Worm (Caenorhabditis elegans) whole organism, young adult: ENCODE data around the gene mnk-1.

Experiments used
- B0019.2 ChIP-seq: fragments of 200-800 bp; sonication (Bioruptor generic); conservative IDR thresholded peaks from 2 replicates; pipeline ENCODE4 v1.3.6; 2022; ENCODE audit warnings: missing genetic modification reagents, missing genetic modification characterization, missing compliant biosample characterization
- B0336.3 ChIP-seq: fragments of 200-800 bp; sonication (Bioruptor generic); IDR thresholded peaks from 2 replicates; pipeline ENCODE4 v1.3.6; 2022; ENCODE audit warnings: missing genetic modification characterization, missing compliant biosample characterization
- C06A6.2 ChIP-seq: fragments of 200-800 bp; sonication (Bioruptor generic); conservative IDR thresholded peaks from 2 replicates; pipeline ENCODE4 v1.3.6; 2022; ENCODE audit warnings: missing genetic modification characterization, missing compliant biosample characterization
- F37B4.10 ChIP-seq: fragments of 200-800 bp; sonication (Bioruptor generic); IDR thresholded peaks from 2 replicates; pipeline ENCODE4 v1.3.6; 2022; ENCODE audit warnings: missing genetic modification characterization, missing compliant biosample characterization
- F39B2.1 ChIP-seq: fragments of 200-800 bp; sonication (Bioruptor generic); IDR thresholded peaks from 2 replicates; pipeline ENCODE4 v1.3.6; 2022; ENCODE audit warnings: missing genetic modification reagents, missing genetic modification characterization, missing compliant biosample characterization
- T07F8.4 ChIP-seq: sonication (generic microtip); optimal IDR thresholded peaks from 2 replicates; lab custom pipeline; 2016; ENCODE audit warnings: mild to moderate bottlenecking, missing genetic modification characterization, moderate library complexity, missing compliant biosample characterization
- Y79H2A.3 ChIP-seq: fragments of 200-800 bp; sonication (Bioruptor generic); conservative IDR thresholded peaks from 2 replicates; pipeline ENCODE4 v1.3.6; 2022; ENCODE audit warnings: missing genetic modification reagents, missing genetic modification characterization, missing compliant biosample characterization
- ZK185.1 ChIP-seq: sonication (generic microtip); optimal IDR thresholded peaks from 2 replicates; lab custom pipeline; 2016; ENCODE audit warnings: mild to moderate bottlenecking, missing genetic modification characterization, missing compliant biosample characterization; ENCODE audit not compliant: poor library complexity, severe bottlenecking
- akir-1 ChIP-seq: fragments of 200-800 bp; sonication (Bioruptor generic); optimal IDR thresholded peaks from 2 replicates; lab custom pipeline; 2018; ENCODE audit warnings: mild to moderate bottlenecking, missing genetic modification characterization, moderate library complexity, missing compliant biosample characterization
- aptf-2 ChIP-seq: fragments of 200-800 bp; sonication (Bioruptor generic); conservative IDR thresholded peaks from 2 replicates; pipeline ENCODE4 v1.3.6; 2022; ENCODE audit warnings: missing genetic modification reagents, missing genetic modification characterization, missing compliant biosample characterization
- aptf-3 ChIP-seq: fragments of 200-800 bp; sonication (Bioruptor generic); IDR thresholded peaks from 2 replicates; pipeline ENCODE4 v1.3.6; 2022; ENCODE audit warnings: missing genetic modification characterization, missing compliant biosample characterization
- atf-7 ChIP-seq: sonication (generic microtip); optimal IDR thresholded peaks from 2 replicates; lab custom pipeline; 2017; ENCODE audit warnings: mild to moderate bottlenecking, missing genetic modification characterization, missing compliant biosample characterization
- attf-5 ChIP-seq: fragments of 200-800 bp; sonication (Bioruptor generic); optimal IDR thresholded peaks from 2 replicates; lab custom pipeline; 2018; ENCODE audit warnings: mild to moderate bottlenecking, missing genetic modification characterization, missing compliant biosample characterization
- bed-2 ChIP-seq: fragments of 200-800 bp; sonication (Bioruptor generic); IDR thresholded peaks from 2 replicates; pipeline ENCODE4 v1.3.6; 2022; ENCODE audit warnings: missing genetic modification reagents, missing genetic modification characterization, missing compliant biosample characterization
- cebp-1 ChIP-seq, 2 experiments: fragments of 200-800 bp in 1 of 2; sonication (Bioruptor generic) in 1 of 2; sonication (generic microtip) in 1 of 2; IDR thresholded peaks in 1 of 2; optimal IDR thresholded peaks in 1 of 2; 2 replicates each; pipeline versions ENCODE4 v1.3.6 to Lab custom; 2017 to 2022; ENCODE audit warnings: missing compliant biosample characterization in 2 of 2, missing genetic modification characterization in 2 of 2, mild to moderate bottlenecking in 1 of 2, missing genetic modification reagents in 1 of 2, moderate library complexity in 1 of 2
- ceh-27 ChIP-seq: fragments of 200-800 bp; sonication (Bioruptor generic); optimal IDR thresholded peaks from 2 replicates; lab custom pipeline; 2018; ENCODE audit warnings: mild to moderate bottlenecking, missing genetic modification characterization, moderate library complexity, missing compliant biosample characterization
- chd-7 ChIP-seq: sonication (generic microtip); optimal IDR thresholded peaks from 2 replicates; lab custom pipeline; 2016; ENCODE audit warnings: mild to moderate bottlenecking, missing genetic modification characterization, moderate library complexity, missing compliant biosample characterization
- dox-1 ChIP-seq: fragments of 200-800 bp; sonication (Bioruptor generic); IDR thresholded peaks from 2 replicates; pipeline ENCODE4 v1.3.6; 2022; ENCODE audit warnings: missing genetic modification reagents, missing genetic modification characterization, missing compliant biosample characterization
- dpff-1 ChIP-seq: sonication (generic microtip); optimal IDR thresholded peaks from 2 replicates; lab custom pipeline; 2017; ENCODE audit warnings: mild to moderate bottlenecking, missing genetic modification characterization, missing compliant biosample characterization
- egrh-3 ChIP-seq: fragments of 200-800 bp; sonication (Bioruptor generic); IDR thresholded peaks from 2 replicates; pipeline ENCODE4 v1.3.6; 2022; ENCODE audit warnings: missing genetic modification reagents, missing genetic modification characterization, missing compliant biosample characterization
- ekl-4 ChIP-seq: fragments of 200-800 bp; sonication (Bioruptor generic); IDR thresholded peaks from 2 replicates; pipeline ENCODE4 v1.3.6; 2022; ENCODE audit warnings: missing genetic modification reagents, missing genetic modification characterization, missing compliant biosample characterization
- ets-4 ChIP-seq: fragments of 200-800 bp; sonication (Bioruptor generic); optimal IDR thresholded peaks from 2 replicates; lab custom pipeline; 2018; ENCODE audit warnings: mild to moderate bottlenecking, missing genetic modification characterization, missing compliant biosample characterization
- him-1 ChIP-seq: sonication (generic microtip); optimal IDR thresholded peaks from 2 replicates; lab custom pipeline; 2016; ENCODE audit warnings: missing genotype, missing genetic modification reagents, missing genetic modification characterization, missing compliant biosample characterization
- hlh-12 ChIP-seq: sonication (generic microtip); optimal IDR thresholded peaks from 2 replicates; lab custom pipeline; 2016; ENCODE audit warnings: missing genetic modification characterization, missing compliant biosample characterization
- hlh-26 ChIP-seq: fragments of 200-800 bp; sonication (Bioruptor generic); conservative IDR thresholded peaks from 2 replicates; pipeline ENCODE4 v1.3.6; 2022; ENCODE audit warnings: missing genetic modification reagents, missing genetic modification characterization, missing compliant biosample characterization
- let-607 ChIP-seq, 2 experiments: fragments of 200-800 bp in 1 of 2; sonication (Bioruptor generic) in 1 of 2; sonication (generic microtip) in 1 of 2; optimal IDR thresholded peaks; 2 replicates each; lab custom pipeline; 2016 to 2018; ENCODE audit warnings: mild to moderate bottlenecking in 2 of 2, missing compliant biosample characterization in 2 of 2, missing genetic modification characterization in 2 of 2, moderate library complexity in 2 of 2, missing genotype in 1 of 2
- lin-26 ChIP-seq: fragments of 200-800 bp; sonication (Bioruptor generic); IDR thresholded peaks from 2 replicates; pipeline ENCODE4 v1.3.6; 2022; ENCODE audit warnings: missing genetic modification reagents, missing genetic modification characterization, missing compliant biosample characterization
- lin-54 ChIP-seq: fragments of 200-800 bp; sonication (Bioruptor generic); optimal IDR thresholded peaks from 2 replicates; lab custom pipeline; 2018; ENCODE audit warnings: mild to moderate bottlenecking, missing genetic modification characterization, missing compliant biosample characterization
- lsy-27 ChIP-seq: sonication (generic microtip); optimal IDR thresholded peaks from 2 replicates; lab custom pipeline; 2017; ENCODE audit warnings: missing genetic modification characterization, mild to moderate bottlenecking, missing compliant biosample characterization, antibody characterized with exemption, missing genotype, borderline replicate concordance; ENCODE audit not compliant: insufficient read depth
- madf-3 ChIP-seq: fragments of 200-800 bp; sonication (Bioruptor generic); IDR thresholded peaks from 2 replicates; pipeline ENCODE4 v1.3.6; 2022; ENCODE audit warnings: missing genetic modification reagents, missing genetic modification characterization, missing compliant biosample characterization
- madf-8 ChIP-seq: fragments of 200-800 bp; sonication (Bioruptor generic); conservative IDR thresholded peaks from 2 replicates; pipeline ENCODE4 v1.3.6; 2022; ENCODE audit warnings: missing genetic modification reagents, missing genetic modification characterization, missing compliant biosample characterization
- mcd-1 ChIP-seq: fragments of 200-800 bp; sonication (Bioruptor generic); IDR thresholded peaks from 2 replicates; pipeline ENCODE4 v1.3.6; 2022; ENCODE audit warnings: missing genetic modification reagents, missing genetic modification characterization, missing compliant biosample characterization
- mel-28 ChIP-seq: sonication (generic microtip); optimal IDR thresholded peaks from 2 replicates; lab custom pipeline; 2016; ENCODE audit warnings: borderline replicate concordance, mild to moderate bottlenecking, missing genetic modification characterization, missing compliant biosample characterization
- nfya-2 ChIP-seq: fragments of 200-800 bp; sonication (Bioruptor generic); IDR thresholded peaks from 2 replicates; pipeline ENCODE4 v1.3.6; 2022; ENCODE audit warnings: missing genetic modification reagents, missing genetic modification characterization, missing compliant biosample characterization
- nfyb-1 ChIP-seq: fragments of 200-800 bp; sonication (Bioruptor generic); IDR thresholded peaks from 2 replicates; pipeline ENCODE4 v1.3.6; 2022; ENCODE audit warnings: missing genetic modification reagents, missing genetic modification characterization, missing compliant biosample characterization
- nhr-179 ChIP-seq: sonication (generic microtip); optimal IDR thresholded peaks from 2 replicates; lab custom pipeline; 2016; ENCODE audit warnings: mild to moderate bottlenecking, missing genetic modification characterization, missing compliant biosample characterization
- pha-4 ChIP-seq: fragments of 150-350 bp; sonication (generic microtip); optimal IDR thresholded peaks from 2 replicates; lab custom pipeline; 2014; ENCODE audit warnings: missing biosample characterization, missing genetic modification reagents, missing genetic modification characterization
- snpc-1.1 ChIP-seq: sonication (generic microtip); optimal IDR thresholded peaks from 2 replicates; lab custom pipeline; 2017; ENCODE audit warnings: missing genetic modification characterization, mild to moderate bottlenecking, missing compliant biosample characterization, antibody characterized with exemption, moderate library complexity, missing genotype, missing genetic modification reagents; ENCODE audit not compliant: insufficient read depth
- snpc-4 ChIP-seq, 5 experiments: fragments of 150-350 bp in 1 of 5; sonication (generic microtip) in 4 of 5; optimal IDR thresholded peaks; 2 replicates each; lab custom pipeline; 2014 to 2018; ENCODE audit warnings: missing genetic modification characterization in 5 of 5, missing biosample characterization in 3 of 5, antibody characterized with exemption in 2 of 5, mild to moderate bottlenecking in 2 of 5, missing compliant biosample characterization in 2 of 5, missing genotype in 2 of 5, moderate library complexity in 2 of 5, missing genetic modification reagents in 1 of 5
- tbp1 ChIP-seq: fragments of 200-800 bp; sonication (Bioruptor generic); optimal IDR thresholded peaks from 2 replicates; lab custom pipeline; 2018; ENCODE audit warnings: mild to moderate bottlenecking, missing genetic modification characterization, missing compliant biosample characterization
- unc-62 ChIP-seq: fragments of 150-350 bp; optimal IDR thresholded peaks from 2 replicates; lab custom pipeline; 2014; ENCODE audit warnings: missing biosample characterization, missing genetic modification reagents, missing genetic modification characterization

mnk-1 gene

DNA sequence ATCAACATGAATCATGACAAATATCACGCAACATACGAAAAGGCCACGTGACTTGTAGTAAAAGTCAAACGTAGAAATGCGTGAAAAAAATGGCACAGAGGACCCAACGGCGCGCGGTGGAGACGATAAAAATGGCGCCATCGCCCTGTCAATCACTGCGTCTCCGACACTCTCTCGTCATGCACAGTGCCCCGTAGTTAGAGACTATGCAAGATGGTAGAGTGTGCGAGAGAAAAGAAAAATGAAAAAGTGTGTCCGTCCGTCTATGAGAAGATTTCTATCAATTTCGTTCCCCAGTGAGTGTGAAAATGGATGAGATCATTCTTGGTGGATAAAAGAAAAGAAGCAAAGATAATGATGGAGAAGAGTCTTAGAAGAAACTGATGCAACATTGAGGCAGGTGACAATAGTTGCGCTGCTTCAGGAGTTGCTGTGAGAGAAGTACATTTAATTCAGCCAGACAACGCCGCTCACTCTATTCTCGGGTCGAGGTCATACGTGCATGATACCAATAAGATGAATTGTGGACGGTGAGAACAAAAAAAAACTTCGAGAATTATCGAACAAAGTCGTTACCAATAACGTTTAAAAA lies 736 bp upstream of the mnk-1 start (continued):
- peak; percentile 35; the same call in 1 of the 2 replicates for TF ChIP-seq ekl-4

DNA sequence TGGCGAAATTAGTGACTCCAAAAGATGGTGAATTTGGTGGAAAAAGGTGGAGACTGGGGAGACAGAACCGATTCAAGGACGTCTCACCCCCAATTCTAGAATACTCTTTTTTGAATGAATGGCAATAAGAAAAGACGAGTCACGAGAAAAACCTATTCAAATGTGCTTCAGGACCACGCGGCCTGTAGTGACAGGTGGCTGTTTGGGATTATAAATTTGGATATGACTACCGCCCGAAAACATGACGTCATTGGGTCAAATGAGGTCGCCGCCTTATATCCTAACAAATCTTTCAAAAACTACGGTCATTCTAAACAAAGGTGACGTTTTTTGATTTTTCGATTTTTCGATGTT lies 821 bp downstream of the mnk-1 start:
- TF ChIP-seq mel-28, result no peak
- TF ChIP-seq bed-2 (GFP tag; lab: Robert Waterston, UW), result no peak
- 0 out of 2 replicates have a peak, but pooled peaks have one; percentile 52 for TF ChIP-seq nfya-2 (GFP tag; lab: Robert Waterston, UW)
- TF ChIP-seq B0019.2, result no peak
- TF ChIP-seq madf-3 (GFP tag; lab: Robert Waterston, UW), result peak; percentile 68; the same call in 1 of the 2 replicates
- TF ChIP-seq chd-7 (tag; lab: Kevin White, UChicago), result peak; percentile 34
- TF ChIP-seq lin-26 (GFP tag; lab: Robert Waterston, UW), result no peak
- no peak for TF ChIP-seq snpc-1.1 (tag; lab: Kevin White, UChicago)
- 0 out of 2 replicates have a peak, but pooled peaks have one; percentile 15 for TF ChIP-seq nfyb-1 (GFP tag; lab: Robert Waterston, UW)
- TF ChIP-seq lin-54 (GFP tag; lab: Kevin White, UChicago), result no peak
- TF ChIP-seq atf-7 (tag; lab: Kevin White, UChicago), result peak; percentile 57
- no peak for TF ChIP-seq hlh-26
- TF ChIP-seq C06A6.2, result peak; percentile 37; the same call in 1 of the 2 replicates
- no peak for TF ChIP-seq unc-62 (GFP tag; lab: Kevin White, UChicago)
- TF ChIP-seq, all 124 proteins: peak for 6

DNA sequence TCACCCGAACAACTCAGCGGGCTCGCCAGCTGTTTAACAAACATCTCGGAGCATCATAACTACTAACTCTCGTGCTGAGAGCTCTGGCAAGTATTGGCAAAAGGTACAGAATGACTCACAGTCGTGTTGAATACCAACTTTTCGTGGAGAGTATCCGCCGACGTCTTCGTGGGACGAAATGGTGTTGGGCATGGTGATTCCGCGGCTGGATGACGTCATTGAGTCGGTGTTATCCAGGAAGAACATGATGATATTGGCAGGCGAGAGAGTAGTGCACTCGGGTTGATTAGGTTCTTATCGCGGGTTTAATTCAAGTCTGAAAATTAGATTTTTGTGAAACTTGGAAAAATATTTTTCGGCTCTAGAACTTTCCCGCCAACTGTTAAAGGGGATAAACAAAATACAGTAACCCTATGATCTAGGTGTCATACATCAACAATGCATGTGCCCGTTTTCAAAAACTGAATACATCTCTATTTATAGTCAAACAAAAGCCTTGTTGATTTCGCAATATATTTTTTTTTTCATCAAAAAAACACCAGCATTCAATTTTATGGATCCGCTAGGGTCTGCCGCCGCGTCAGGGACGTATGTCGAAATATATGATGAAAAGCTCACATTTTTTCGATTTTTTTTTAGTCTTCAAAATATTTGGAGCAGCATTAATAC lies 1.3 kb downstream of the mnk-1 start:
- no peak for TF ChIP-seq lsy-27 (tag; lab: Kevin White, UChicago)
- TF ChIP-seq nhr-179 (tag; lab: Kevin White, UChicago), result no peak
- TF ChIP-seq unc-62 (GFP tag; lab: Kevin White, UChicago), result no peak
- peak; percentile 22; the same call in 1 of the 2 replicates for TF ChIP-seq B0336.3 (GFP tag; lab: Robert Waterston, UW)
- no peak for TF ChIP-seq Y79H2A.3
- no peak for TF ChIP-seq ets-4 (GFP tag; lab: Kevin White, UChicago)
- no peak for TF ChIP-seq hlh-12 (tag; lab: Kevin White, UChicago)
- TF ChIP-seq dpff-1 (tag; lab: Kevin White, UChicago), result no peak
- TF ChIP-seq B0019.2, result no peak
- TF ChIP-seq akir-1 (GFP tag; lab: Kevin White, UChicago), result no peak
- peak; percentile 92 for TF ChIP-seq cebp-1 (GFP tag; IDR thresholded peaks at IDR 0.05; lab: Robert Waterston, UW)
- TF ChIP-seq cebp-1 (tag; optimal IDR thresholded peaks at IDR 0.05; lab: Kevin White, UChicago), result peak; percentile 97
- TF ChIP-seq T07F8.4 (tag; lab: Kevin White, UChicago), result no peak
- TF ChIP-seq aptf-3 (GFP tag; lab: Robert Waterston, UW), result no peak
- no peak for TF ChIP-seq attf-5 (GFP tag; lab: Kevin White, UChicago)
- TF ChIP-seq F37B4.10 (GFP tag; lab: Robert Waterston, UW), result no peak
- TF ChIP-seq dox-1, result no peak
- TF ChIP-seq let-607 (tag; optimal IDR thresholded peaks at IDR 0.05; lab: Kevin White, UChicago), result peak in 1 of 2 experiments; percentile 31
- TF ChIP-seq ceh-27 (GFP tag; lab: Kevin White, UChicago), result no peak
- no peak for TF ChIP-seq tbp1 (GFP tag; lab: Kevin White, UChicago)
- peak; percentile 20; the same call in 1 of the 2 replicates for TF ChIP-seq mcd-1 (GFP tag; lab: Robert Waterston, UW)
- peak; percentile 26; the same call in 1 of the 2 replicates for TF ChIP-seq ekl-4
- TF ChIP-seq F39B2.1, result 0 out of 2 replicates have a peak, but pooled peaks have one; percentile 40
- no peak for TF ChIP-seq egrh-3 (GFP tag; lab: Robert Waterston, UW)
- no peak for TF ChIP-seq ZK185.1 (tag; lab: Kevin White, UChicago)
- TF ChIP-seq him-1 (tag; lab: Kevin White, UChicago), result no peak
- TF ChIP-seq snpc-4 (GFP tag; optimal IDR thresholded peaks at IDR 0.05; lab: Kevin White, UChicago), result no peak
- no peak for TF ChIP-seq snpc-4 (tag; optimal IDR thresholded peaks at IDR 0.05; lab: Kevin White, UChicago)
- TF ChIP-seq bed-2 (GFP tag; lab: Robert Waterston, UW), result no peak
- no peak for TF ChIP-seq madf-8 (GFP tag; lab: Robert Waterston, UW)
- no peak for TF ChIP-seq pha-4 (tag; lab: Kevin White, UChicago)
- TF ChIP-seq aptf-2, result no peak
